Fruit fly (Drosophila melanogaster) whole organism, embryonic: ENCODE measurements around the gene Spase25.

ENCODE experiments used
- Abd-B ChIP-seq: fragments of 200-800 bp; sonication (Bioruptor generic); optimal IDR thresholded peaks from 2 replicates; lab custom pipeline; 2018; ENCODE audit warnings: missing biosample characterization, mild to moderate bottlenecking, missing genetic modification characterization, moderate library complexity
- CG10366 ChIP-seq: fragments of 200-800 bp; sonication (Bioruptor generic); IDR thresholded peaks from 2 replicates; pipeline ENCODE4 v1.3.6; 2022; ENCODE audit warnings: missing biosample characterization, missing genetic modification characterization
- CG2202 ChIP-seq: fragments of 200-800 bp; sonication (Bioruptor generic); optimal IDR thresholded peaks from 2 replicates; lab custom pipeline; 2018; ENCODE audit warnings: missing biosample characterization, mild to moderate bottlenecking, missing genetic modification characterization
- CG33557 ChIP-seq: fragments of 200-800 bp; sonication (Bioruptor generic); optimal IDR thresholded peaks from 2 replicates; lab custom pipeline; 2019; ENCODE audit warnings: missing biosample characterization, mild to moderate bottlenecking, missing genetic modification characterization, moderate library complexity
- Hr78 ChIP-seq, 2 experiments: fragments of 200-800 bp in 1 of 2; fragments of >200 bp in 1 of 2; sonication (Bioruptor generic) in 1 of 2; optimal IDR thresholded peaks; 2 replicates each; lab custom pipeline; 2017 to 2019; ENCODE audit warnings: missing biosample characterization in 2 of 2, missing genetic modification characterization in 2 of 2, mild to moderate bottlenecking in 1 of 2, moderate library complexity in 1 of 2
- Sox102F ChIP-seq: fragments of 200-800 bp; sonication (Bioruptor generic); optimal IDR thresholded peaks from 2 replicates; lab custom pipeline; 2018; ENCODE audit warnings: missing biosample characterization, mild to moderate bottlenecking, missing genetic modification characterization, moderate library complexity
- cg ChIP-seq: fragments of 200-800 bp; sonication (Bioruptor generic); optimal IDR thresholded peaks from 3 replicates; lab custom pipeline; 2019; ENCODE audit warnings: missing biosample characterization, mild to moderate bottlenecking, missing genetic modification characterization, moderate library complexity
- da ChIP-seq: fragments of 200-800 bp; sonication (Bioruptor generic); optimal IDR thresholded peaks from 2 replicates; lab custom pipeline; 2016; ENCODE audit warnings: missing biosample characterization, missing genetic modification characterization
- grn ChIP-seq: fragments of 200-800 bp; sonication (Bioruptor generic); optimal IDR thresholded peaks from 3 replicates; lab custom pipeline; 2017; ENCODE audit warnings: missing biosample characterization, missing genetic modification characterization
- ham ChIP-seq: fragments of 200-800 bp; sonication (Bioruptor generic); IDR thresholded peaks from 2 replicates; pipeline ENCODE4 v1.3.6; 2022; ENCODE audit warnings: missing biosample characterization, missing genetic modification characterization

dm6 chrX:11506210-11506609 is 21.2 kb downstream of the Spase25 start:
- no peak for TF ChIP-seq Abd-B (GFP tag; lab: Kevin White, UChicago)
- TF ChIP-seq CG33557, result no peak
- TF ChIP-seq CG10366 (GFP tag; lab: Robert Waterston, UW), result no peak
- TF ChIP-seq grn (GFP tag; lab: Kevin White, UChicago), result no peak
- TF ChIP-seq ham (GFP tag; lab: Robert Waterston, UW), result no peak
- no peak for TF ChIP-seq cg
- TF ChIP-seq Hr78 (GFP tag; optimal IDR thresholded peaks at IDR 0.05; lab: Kevin White, UChicago), result no peak
- no peak for TF ChIP-seq Sox102F (GFP tag; lab: Kevin White, UChicago)
- no peak for TF ChIP-seq da (GFP tag; lab: Kevin White, UChicago)
- no peak for TF ChIP-seq CG2202 (tag; lab: Kevin White, UChicago)
